Fruit fly (Drosophila melanogaster) whole organism, embryonic: ENCODE results near the gene Pino.
A peak's percentile ranks its signal among the peaks of the same experiment; 100 is the strongest.

Source experiments
- ATbp ChIP-seq: fragments of 200-800 bp; sonication (Bioruptor generic); optimal IDR thresholded peaks from 2 replicates; lab custom pipeline; 2017; ENCODE audit warnings: missing biosample characterization, mild to moderate bottlenecking, missing genetic modification characterization, missing genetic modification reagents
- Atf3 ChIP-seq: fragments of 200-800 bp; sonication (Bioruptor generic); optimal IDR thresholded peaks from 3 replicates; lab custom pipeline; 2016; ENCODE audit warnings: missing biosample characterization, missing genetic modification characterization
- Blimp-1 ChIP-seq: fragments of 200-800 bp; sonication (Bioruptor generic); optimal IDR thresholded peaks from 3 replicates; lab custom pipeline; 2018; ENCODE audit warnings: missing biosample characterization, missing genetic modification characterization, mild to moderate bottlenecking, moderate library complexity, missing genetic modification reagents
- CG11085 ChIP-seq: fragments of 200-800 bp; sonication (Bioruptor generic); IDR thresholded peaks from 2 replicates; pipeline ENCODE4 v1.3.6; 2022; ENCODE audit warnings: missing biosample characterization, missing genetic modification characterization
- CG11504 ChIP-seq: fragments of 200-800 bp; sonication (Bioruptor generic); optimal IDR thresholded peaks from 3 replicates; lab custom pipeline; 2019; ENCODE audit warnings: missing biosample characterization, mild to moderate bottlenecking, missing genetic modification characterization, moderate library complexity
- CG11696 ChIP-seq: fragments of 200-800 bp; sonication (Bioruptor generic); IDR thresholded peaks from 2 replicates; pipeline ENCODE4 v1.3.6; 2022; ENCODE audit warnings: missing biosample characterization, missing genetic modification characterization
- CG12071 ChIP-seq: fragments of 200-800 bp; sonication (Bioruptor generic); optimal IDR thresholded peaks from 3 replicates; lab custom pipeline; 2018; ENCODE audit warnings: missing biosample characterization, mild to moderate bottlenecking, missing genetic modification characterization
- CG12104 ChIP-seq: fragments of 200-800 bp; sonication (Bioruptor generic); optimal IDR thresholded peaks from 3 replicates; lab custom pipeline; 2016; ENCODE audit warnings: missing biosample characterization, missing genetic modification characterization
- CG13287 ChIP-seq: fragments of 200-800 bp; sonication (Bioruptor generic); IDR thresholded peaks from 2 replicates; pipeline ENCODE4 v1.3.6; 2022; ENCODE audit warnings: missing biosample characterization, missing genetic modification characterization; ENCODE audit not compliant: partially characterized antibody
- CG13894 ChIP-seq: fragments of 200-800 bp; sonication (Bioruptor generic); optimal IDR thresholded peaks from 3 replicates; lab custom pipeline; 2018; ENCODE audit warnings: missing biosample characterization, mild to moderate bottlenecking, missing genetic modification characterization, moderate library complexity
- CG14667 ChIP-seq: fragments of 200-800 bp; sonication (Bioruptor generic); IDR thresholded peaks from 2 replicates; pipeline ENCODE4 v1.3.6; 2022; ENCODE audit warnings: missing biosample characterization, missing genetic modification characterization
- CG15601 ChIP-seq: fragments of 200-800 bp; sonication (Bioruptor generic); optimal IDR thresholded peaks from 3 replicates; lab custom pipeline; 2019; ENCODE audit warnings: missing biosample characterization, mild to moderate bottlenecking, missing genetic modification characterization, moderate library complexity
- CG16813 ChIP-seq: fragments of 200-800 bp; sonication (Bioruptor generic); IDR thresholded peaks from 3 replicates; pipeline ENCODE4 v1.3.6; 2022; ENCODE audit warnings: missing biosample characterization, missing genetic modification characterization; ENCODE audit not compliant: partially characterized antibody
- CG16863 ChIP-seq: fragments of 200-800 bp; sonication (Bioruptor generic); optimal IDR thresholded peaks from 3 replicates; lab custom pipeline; 2016; ENCODE audit warnings: missing biosample characterization, missing genetic modification characterization
- CG17912 ChIP-seq: fragments of 200-800 bp; sonication (Bioruptor generic); optimal IDR thresholded peaks from 2 replicates; lab custom pipeline; 2018; ENCODE audit warnings: missing biosample characterization, mild to moderate bottlenecking, missing genetic modification characterization
- CG18619 ChIP-seq: fragments of 200-800 bp; sonication (Bioruptor generic); optimal IDR thresholded peaks from 3 replicates; lab custom pipeline; 2017; ENCODE audit warnings: missing biosample characterization, mild to moderate bottlenecking, missing genetic modification characterization
- CG2120 ChIP-seq: fragments of 200-800 bp; sonication (Bioruptor generic); optimal IDR thresholded peaks from 3 replicates; lab custom pipeline; 2016; ENCODE audit warnings: missing biosample characterization, missing genetic modification characterization
- CG31388 ChIP-seq: fragments of 200-800 bp; sonication (Bioruptor generic); optimal IDR thresholded peaks from 2 replicates; lab custom pipeline; 2016; ENCODE audit warnings: missing biosample characterization, missing genetic modification characterization
- CG32532 ChIP-seq: fragments of 200-800 bp; sonication (Bioruptor generic); IDR thresholded peaks from 2 replicates; pipeline ENCODE4 v1.3.6; 2022; ENCODE audit warnings: missing biosample characterization, missing genetic modification characterization
- CG4424 ChIP-seq: fragments of 200-800 bp; sonication (Bioruptor generic); optimal IDR thresholded peaks from 3 replicates; lab custom pipeline; 2016; ENCODE audit warnings: missing biosample characterization, missing genetic modification characterization
- CG7372 ChIP-seq: fragments of 200-800 bp; sonication (Bioruptor generic); IDR thresholded peaks from 2 replicates; pipeline ENCODE4 v1.3.6; 2022; ENCODE audit warnings: missing biosample characterization, missing genetic modification characterization
- CG8089 ChIP-seq: fragments of 200-800 bp; sonication (Bioruptor generic); optimal IDR thresholded peaks from 3 replicates; lab custom pipeline; 2016; ENCODE audit warnings: missing biosample characterization, missing genetic modification characterization
- CG9727 ChIP-seq: fragments of 200-800 bp; sonication (Bioruptor generic); optimal IDR thresholded peaks from 3 replicates; lab custom pipeline; 2017; ENCODE audit warnings: missing biosample characterization, mild to moderate bottlenecking, missing genetic modification characterization
- D19B ChIP-seq: fragments of 200-800 bp; sonication (Bioruptor generic); optimal IDR thresholded peaks from 2 replicates; lab custom pipeline; 2017; ENCODE audit warnings: missing biosample characterization, mild to moderate bottlenecking, missing genetic modification characterization
- Dp ChIP-seq: fragments of 200-800 bp; sonication (Bioruptor generic); optimal IDR thresholded peaks from 2 replicates; lab custom pipeline; 2018; ENCODE audit warnings: missing biosample characterization, mild to moderate bottlenecking, missing genetic modification characterization, moderate library complexity
- Dref ChIP-seq: fragments of 200-800 bp; sonication (Bioruptor generic); IDR thresholded peaks from 2 replicates; pipeline ENCODE4 v1.3.6; 2022; ENCODE audit warnings: missing biosample characterization, missing genetic modification characterization
- HLH54F ChIP-seq: fragments of 200-800 bp; sonication (Bioruptor generic); optimal IDR thresholded peaks from 3 replicates; lab custom pipeline; 2016; ENCODE audit warnings: missing biosample characterization, missing genetic modification characterization
- MBD-R2 ChIP-seq: fragments of 200-800 bp; sonication (Bioruptor generic); IDR thresholded peaks from 2 replicates; pipeline ENCODE4 v1.3.6; 2022; ENCODE audit warnings: missing biosample characterization, missing genetic modification characterization
- MESR4 ChIP-seq: fragments of 200-800 bp; sonication (Bioruptor generic); optimal IDR thresholded peaks from 2 replicates; lab custom pipeline; 2018; ENCODE audit warnings: missing biosample characterization, mild to moderate bottlenecking, missing genetic modification characterization, moderate library complexity
- Stat92E ChIP-seq, 3 experiments: fragments of >200 bp in 2 of 3; fragments of 200-800 bp in 1 of 3; sonication (Bioruptor generic) in 1 of 3; optimal IDR thresholded peaks; 2 replicates each; lab custom pipeline; 2017 to 2019; ENCODE audit warnings: missing biosample characterization in 3 of 3, missing genetic modification characterization in 3 of 3, mild to moderate bottlenecking in 1 of 3, moderate library complexity in 1 of 3
- al ChIP-seq: fragments of 200-800 bp; sonication (Bioruptor generic); IDR thresholded peaks from 2 replicates; pipeline ENCODE4 v1.3.6; 2022; ENCODE audit warnings: missing biosample characterization, missing genetic modification characterization
- ap ChIP-seq: fragments of 200-800 bp; sonication (Bioruptor generic); IDR thresholded peaks from 2 replicates; pipeline ENCODE4 v1.3.6; 2022; ENCODE audit warnings: missing biosample characterization, missing genetic modification characterization
- ara ChIP-seq: fragments of 200-800 bp; sonication (Bioruptor generic); IDR thresholded peaks from 2 replicates; pipeline ENCODE4 v1.3.6; 2022; ENCODE audit warnings: missing biosample characterization, missing genetic modification characterization
- ase ChIP-seq: fragments of 200-800 bp; sonication (Bioruptor generic); IDR thresholded peaks from 3 replicates; pipeline ENCODE4 v1.3.6; 2022; ENCODE audit warnings: missing biosample characterization, missing genetic modification characterization
- ash1 ChIP-seq: fragments of 200-800 bp; sonication (Bioruptor generic); optimal IDR thresholded peaks from 2 replicates; lab custom pipeline; 2018; ENCODE audit warnings: missing biosample characterization, mild to moderate bottlenecking, missing genetic modification characterization
- bab2 ChIP-seq: fragments of 200-800 bp; sonication (Bioruptor generic); optimal IDR thresholded peaks from 2 replicates; lab custom pipeline; 2016; ENCODE audit warnings: missing biosample characterization, missing genetic modification characterization
- ci ChIP-seq: fragments of 200-800 bp; sonication (Bioruptor generic); IDR thresholded peaks from 3 replicates; pipeline ENCODE4 v1.3.6; 2022; ENCODE audit warnings: missing biosample characterization, missing genetic modification characterization
- dmrt99B ChIP-seq: fragments of 200-800 bp; sonication (Bioruptor generic); optimal IDR thresholded peaks from 2 replicates; lab custom pipeline; 2018; ENCODE audit warnings: missing biosample characterization, mild to moderate bottlenecking, missing genetic modification characterization, moderate library complexity
- esg ChIP-seq: fragments of 200-800 bp; sonication (Bioruptor generic); conservative IDR thresholded peaks from 2 replicates; pipeline ENCODE4 v1.3.6; 2022; ENCODE audit warnings: missing biosample characterization, missing genetic modification characterization
- hth ChIP-seq: fragments of >200 bp; optimal IDR thresholded peaks from 2 replicates; lab custom pipeline; 2017; ENCODE audit warnings: inconsistent platforms
- insv ChIP-seq, 2 experiments: fragments of 200-800 bp; sonication (Bioruptor generic); optimal IDR thresholded peaks; 3 replicates each; lab custom pipeline; 2016 to 2018; ENCODE audit warnings: missing biosample characterization in 2 of 2, missing genetic modification characterization in 2 of 2
- nom ChIP-seq: fragments of 200-800 bp; sonication (Bioruptor generic); optimal IDR thresholded peaks from 2 replicates; lab custom pipeline; 2017; ENCODE audit warnings: missing biosample characterization, missing genetic modification characterization, mild to moderate bottlenecking, moderate library complexity, missing genetic modification reagents
- odd ChIP-seq: fragments of 200-800 bp; sonication (Bioruptor generic); optimal IDR thresholded peaks from 2 replicates; lab custom pipeline; 2017; ENCODE audit warnings: missing biosample characterization, mild to moderate bottlenecking, missing genetic modification characterization
- onecut ChIP-seq: fragments of 200-800 bp; sonication (Bioruptor generic); IDR thresholded peaks from 2 replicates; pipeline ENCODE4 v1.3.6; 2022; ENCODE audit warnings: missing biosample characterization, missing genetic modification characterization
- pita ChIP-seq: fragments of 200-800 bp; sonication (Bioruptor generic); optimal IDR thresholded peaks from 2 replicates; lab custom pipeline; 2017; ENCODE audit warnings: missing biosample characterization, mild to moderate bottlenecking, missing genetic modification characterization
- schlank ChIP-seq: fragments of 200-800 bp; sonication (Bioruptor generic); optimal IDR thresholded peaks from 2 replicates; lab custom pipeline; 2018; ENCODE audit warnings: missing biosample characterization, mild to moderate bottlenecking, missing genetic modification characterization
- sisA ChIP-seq: fragments of 200-800 bp; sonication (Bioruptor generic); IDR thresholded peaks from 2 replicates; pipeline ENCODE4 v1.3.6; 2022; ENCODE audit warnings: missing biosample characterization, missing genetic modification characterization
- sna ChIP-seq: fragments of 200-800 bp; sonication (Bioruptor generic); IDR thresholded peaks from 2 replicates; pipeline ENCODE4 v1.3.6; 2022; ENCODE audit warnings: missing biosample characterization, missing genetic modification characterization; ENCODE audit not compliant: partially characterized antibody
- twi ChIP-seq: fragments of 200-800 bp; optimal IDR thresholded peaks from 2 replicates; lab custom pipeline; 2019; ENCODE audit warnings: missing biosample characterization, mild to moderate bottlenecking, missing genetic modification characterization, moderate library complexity
- unc-4 ChIP-seq: fragments of 200-800 bp; sonication (Bioruptor generic); IDR thresholded peaks from 2 replicates; pipeline ENCODE4 v1.3.6; 2022; ENCODE audit warnings: missing biosample characterization, missing genetic modification characterization; ENCODE audit not compliant: partially characterized antibody
- wek ChIP-seq: fragments of 200-800 bp; sonication (Bioruptor generic); optimal IDR thresholded peaks from 3 replicates; lab custom pipeline; 2018; ENCODE audit warnings: missing biosample characterization, mild to moderate bottlenecking, missing genetic modification characterization, moderate library complexity

Gene Pino

DNA sequence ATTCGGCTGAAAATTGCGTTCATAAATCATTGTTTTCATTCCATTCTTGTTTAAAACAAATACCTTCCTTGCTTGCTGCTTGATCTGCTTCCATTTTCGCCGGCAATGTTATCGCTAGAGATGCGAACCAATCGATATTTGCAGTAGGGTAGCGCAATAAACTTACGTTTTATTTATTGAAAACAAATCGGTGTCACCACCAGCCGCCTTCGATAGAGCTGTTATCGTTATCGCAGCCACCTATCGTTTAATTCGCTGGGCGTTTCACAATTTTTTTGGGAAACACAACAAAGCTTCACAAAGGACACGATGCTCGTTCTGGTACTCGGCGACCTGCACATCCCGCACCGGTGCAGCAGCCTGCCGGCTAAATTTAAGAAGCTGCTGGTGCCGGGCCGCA, 21.8 kb upstream of the Pino start, which contains the start of the genes Tfb4 and Vps29 (continued):
- TF ChIP-seq ash1 (GFP tag; lab: Kevin White, UChicago) (no peak), ara (peak; percentile 9; the same call in 1 of the 2 replicates), ATbp (GFP tag; lab: Kevin White, UChicago) (no peak), bab2 (GFP tag; lab: Kevin White, UChicago) (peak; percentile 64), CG18619 (GFP tag; lab: Kevin White, UChicago) (no peak), sna (GFP tag; lab: Robert Waterston, UW) (peak; percentile 89), CG9727 (no peak), CG31388 (GFP tag; lab: Kevin White, UChicago) (no peak), Dp (peak; percentile 65), CG16813 (GFP tag; lab: Robert Waterston, UW) (peak; percentile 90), CG13894 (tag; lab: Kevin White, UChicago) (no peak), CG11504 (tag; lab: Kevin White, UChicago) (no peak), unc-4 (GFP tag; lab: Robert Waterston, UW) (peak; percentile 86), onecut (GFP tag; lab: Robert Waterston, UW) (no peak), MESR4 (GFP tag; lab: Kevin White, UChicago) (peak; percentile 78), HLH54F (GFP tag; lab: Kevin White, UChicago) (peak; percentile 69), CG4424 (GFP tag; lab: Kevin White, UChicago) (no peak), ase (no peak), CG15601 (peak; percentile 11), sisA (GFP tag; lab: Robert Waterston, UW) (no peak), CG7372 (no peak; the same call in 1 of the 2 replicates), al (GFP tag; lab: Robert Waterston, UW) (peak; percentile 38; the same call in 1 of the 2 replicates), CG8089 (GFP tag; lab: Kevin White, UChicago) (no peak), D19B (GFP tag; lab: Kevin White, UChicago) (no peak), nom (GFP tag; lab: Kevin White, UChicago) (no peak), CG11696 (GFP tag; lab: Robert Waterston, UW) (no peak), hth (lab: Kevin White, UChicago) (no peak), esg (GFP tag; lab: Robert Waterston, UW) (no peak), Dref (peak; percentile 97), CG12071 (GFP tag; lab: Kevin White, UChicago) (no peak), CG12104 (GFP tag; lab: Kevin White, UChicago) (no peak), MBD-R2 (GFP tag; lab: Robert Waterston, UW) (peak; percentile 97), insv (GFP tag; optimal IDR thresholded peaks at IDR 0.05; lab: Kevin White, UChicago) (no peak), CG13287 (peak; percentile 95), schlank (tag; lab: Kevin White, UChicago) (no peak), dmrt99B (tag; lab: Kevin White, UChicago) (no peak), ci (GFP tag; lab: Robert Waterston, UW) (peak; percentile 87), CG11085 (GFP tag; lab: Robert Waterston, UW) (peak; percentile 46; the same call in 1 of the 2 replicates), odd (GFP tag; lab: Kevin White, UChicago) (no peak), ap (GFP tag; lab: Robert Waterston, UW) (no peak), Stat92E (GFP tag; optimal IDR thresholded peaks at IDR 0.05; lab: Kevin White, UChicago) (no peak), CG17912 (GFP tag; lab: Kevin White, UChicago) (no peak), CG2120 (peak; percentile 81), Blimp-1 (GFP tag; lab: Kevin White, UChicago) (no peak), wek (GFP tag; lab: Kevin White, UChicago) (peak; percentile 85), CG16863 (GFP tag; lab: Kevin White, UChicago) (peak; percentile 12), Atf3 (GFP tag; lab: Kevin White, UChicago) (no peak), CG32532 (GFP tag; lab: Robert Waterston, UW) (peak; percentile 58), pita (no peak), twi (no peak), CG14667 (no peak)
